Fruit fly (Drosophila melanogaster) whole organism, embryonic: ENCODE data around the gene shf.

Experiments
- Aef1 ChIP-seq: fragments of 200-800 bp; sonication (Bioruptor generic); IDR thresholded peaks from 3 replicates; pipeline ENCODE4 v1.3.6; 2022; ENCODE audit warnings: missing biosample characterization, missing genetic modification characterization
- B-H1 ChIP-seq: fragments of 200-800 bp; sonication (Bioruptor generic); IDR thresholded peaks from 3 replicates; pipeline ENCODE4 v1.3.6; 2022; ENCODE audit warnings: missing biosample characterization, missing genetic modification characterization
- BEAF-32 ChIP-seq: fragments of 200-800 bp; sonication (Bioruptor generic); optimal IDR thresholded peaks from 3 replicates; lab custom pipeline; 2017; ENCODE audit warnings: missing biosample characterization, missing genetic modification characterization, mild to moderate bottlenecking, moderate library complexity, missing genetic modification reagents
- CG11085 ChIP-seq: fragments of 200-800 bp; sonication (Bioruptor generic); IDR thresholded peaks from 2 replicates; pipeline ENCODE4 v1.3.6; 2022; ENCODE audit warnings: missing biosample characterization, missing genetic modification characterization
- CG11456 ChIP-seq: fragments of 200-800 bp; sonication (Bioruptor generic); IDR thresholded peaks from 3 replicates; pipeline ENCODE4 v1.3.6; 2022; ENCODE audit warnings: missing biosample characterization, missing genetic modification characterization
- CG14014 ChIP-seq: fragments of 200-800 bp; sonication (Bioruptor generic); IDR thresholded peaks from 2 replicates; pipeline ENCODE4 v1.3.6; 2022; ENCODE audit warnings: missing biosample characterization, missing genetic modification characterization
- CG14441 ChIP-seq: fragments of 200-800 bp; sonication (Bioruptor generic); IDR thresholded peaks from 2 replicates; pipeline ENCODE4 v1.3.6; 2022; ENCODE audit warnings: missing biosample characterization, missing genetic modification characterization
- CG1529 ChIP-seq: fragments of 200-800 bp; sonication (Bioruptor generic); optimal IDR thresholded peaks from 3 replicates; lab custom pipeline; 2018; ENCODE audit warnings: missing biosample characterization, missing genetic modification characterization
- CG17359 ChIP-seq: fragments of 200-800 bp; sonication (Bioruptor generic); optimal IDR thresholded peaks from 3 replicates; lab custom pipeline; 2018; ENCODE audit warnings: missing biosample characterization, mild to moderate bottlenecking, missing genetic modification characterization, moderate library complexity
- CG1792 ChIP-seq: fragments of 200-800 bp; sonication (Bioruptor generic); optimal IDR thresholded peaks from 2 replicates; lab custom pipeline; 2016; ENCODE audit warnings: missing biosample characterization, missing genetic modification characterization
- CG2116 ChIP-seq: fragments of 200-800 bp; sonication (Bioruptor generic); optimal IDR thresholded peaks from 3 replicates; lab custom pipeline; 2018; ENCODE audit warnings: missing biosample characterization, mild to moderate bottlenecking, missing genetic modification characterization
- CG32532 ChIP-seq: fragments of 200-800 bp; sonication (Bioruptor generic); IDR thresholded peaks from 2 replicates; pipeline ENCODE4 v1.3.6; 2022; ENCODE audit warnings: missing biosample characterization, missing genetic modification characterization
- CG3995 ChIP-seq: fragments of 200-800 bp; sonication (Bioruptor generic); optimal IDR thresholded peaks from 3 replicates; lab custom pipeline; 2016; ENCODE audit warnings: missing biosample characterization, missing genetic modification characterization
- CG4707 ChIP-seq: fragments of 200-800 bp; sonication (Bioruptor generic); optimal IDR thresholded peaks from 2 replicates; lab custom pipeline; 2018; ENCODE audit warnings: missing biosample characterization, mild to moderate bottlenecking, missing genetic modification characterization, moderate library complexity
- CG4730 ChIP-seq: fragments of 200-800 bp; sonication (Bioruptor generic); IDR thresholded peaks from 2 replicates; pipeline ENCODE4 v1.3.6; 2022; ENCODE audit warnings: missing biosample characterization, missing genetic modification characterization
- CG5953 ChIP-seq: fragments of 200-800 bp; sonication (Bioruptor generic); IDR thresholded peaks from 2 replicates; pipeline ENCODE4 v1.3.6; 2022; ENCODE audit warnings: missing biosample characterization, missing genetic modification characterization
- CG8290 ChIP-seq, 3 experiments: fragments of 200-800 bp; sonication (Bioruptor generic); optimal IDR thresholded peaks; 2 replicates each; lab custom pipeline; 2016 to 2019; ENCODE audit warnings: missing biosample characterization in 3 of 3, missing genetic modification characterization in 3 of 3, mild to moderate bottlenecking in 2 of 3, moderate library complexity in 1 of 3
- CG8944 ChIP-seq: fragments of 200-800 bp; sonication (Bioruptor generic); optimal IDR thresholded peaks from 3 replicates; lab custom pipeline; 2016; ENCODE audit warnings: missing biosample characterization, missing genetic modification characterization
- CG9727 ChIP-seq: fragments of 200-800 bp; sonication (Bioruptor generic); optimal IDR thresholded peaks from 3 replicates; lab custom pipeline; 2017; ENCODE audit warnings: missing biosample characterization, mild to moderate bottlenecking, missing genetic modification characterization
- D19A ChIP-seq: fragments of 200-800 bp; optimal IDR thresholded peaks from 3 replicates; lab custom pipeline; 2019; ENCODE audit warnings: missing biosample characterization, mild to moderate bottlenecking, missing genetic modification characterization, moderate library complexity
- Drgx ChIP-seq: fragments of 200-800 bp; sonication (Bioruptor generic); IDR thresholded peaks from 2 replicates; pipeline ENCODE4 v1.3.6; 2022; ENCODE audit warnings: missing biosample characterization, missing genetic modification characterization
- Eip74EF ChIP-seq, 2 experiments: fragments of 200-800 bp in 1 of 2; fragments of >200 bp in 1 of 2; sonication (Bioruptor generic) in 1 of 2; optimal IDR thresholded peaks; 2 replicates each; lab custom pipeline; 2017 to 2019; ENCODE audit warnings: missing biosample characterization in 2 of 2, missing genetic modification characterization in 2 of 2, mild to moderate bottlenecking in 1 of 2, moderate library complexity in 1 of 2
- Fer2 ChIP-seq: fragments of 200-800 bp; sonication (Bioruptor generic); optimal IDR thresholded peaks from 2 replicates; lab custom pipeline; 2018; ENCODE audit warnings: missing biosample characterization, mild to moderate bottlenecking, missing genetic modification characterization, moderate library complexity
- H2.0 ChIP-seq: fragments of 200-800 bp; sonication (Bioruptor generic); IDR thresholded peaks from 2 replicates; pipeline ENCODE4 v1.3.6; 2022; ENCODE audit warnings: missing biosample characterization, missing genetic modification characterization
- HLHmδ ChIP-seq: fragments of 200-800 bp; sonication (Bioruptor generic); optimal IDR thresholded peaks from 2 replicates; lab custom pipeline; 2018; ENCODE audit warnings: missing biosample characterization, mild to moderate bottlenecking, missing genetic modification characterization, moderate library complexity
- Kr ChIP-seq: fragments of 200-800 bp; sonication (Bioruptor generic); optimal IDR thresholded peaks from 2 replicates; lab custom pipeline; 2017; ENCODE audit warnings: missing biosample characterization, mild to moderate bottlenecking, missing genetic modification characterization
- Med ChIP-seq: fragments of 200-800 bp; sonication (Bioruptor generic); peaks from one replicate; lab custom pipeline; 2016; ENCODE audit warnings: missing biosample characterization, missing genetic modification characterization, mild to moderate bottlenecking, inconsistent platforms, moderate library complexity
- Meics ChIP-seq: fragments of 200-800 bp; sonication (Bioruptor generic); optimal IDR thresholded peaks from 2 replicates; lab custom pipeline; 2017; ENCODE audit warnings: missing biosample characterization, mild to moderate bottlenecking, missing genetic modification characterization
- Ptx1 ChIP-seq: fragments of 200-800 bp; sonication (Bioruptor generic); IDR thresholded peaks from 2 replicates; pipeline ENCODE4 v1.3.6; 2022; ENCODE audit warnings: missing biosample characterization, missing genetic modification characterization
- Rfx ChIP-seq: fragments of 200-800 bp; sonication (Bioruptor generic); IDR thresholded peaks from 2 replicates; pipeline ENCODE4 v1.3.6; 2022; ENCODE audit warnings: missing biosample characterization, missing genetic modification characterization
- Sin3A ChIP-seq: fragments of >200 bp; optimal IDR thresholded peaks from 2 replicates; lab custom pipeline; 2018
- corto ChIP-seq: fragments of 200-800 bp; sonication (Bioruptor generic); optimal IDR thresholded peaks from 2 replicates; lab custom pipeline; 2016; ENCODE audit warnings: missing biosample characterization, mild to moderate bottlenecking, missing genetic modification characterization, moderate library complexity
- danr ChIP-seq: fragments of 200-800 bp; sonication (Bioruptor generic); IDR thresholded peaks from 2 replicates; pipeline ENCODE4 v1.3.6; 2022; ENCODE audit warnings: missing biosample characterization, missing genetic modification characterization
- dmrt99B ChIP-seq: fragments of 200-800 bp; sonication (Bioruptor generic); optimal IDR thresholded peaks from 2 replicates; lab custom pipeline; 2018; ENCODE audit warnings: missing biosample characterization, mild to moderate bottlenecking, missing genetic modification characterization, moderate library complexity
- dpn ChIP-seq, 2 experiments: fragments of 200-800 bp; sonication (Bioruptor generic); optimal IDR thresholded peaks; 3 replicates each; lab custom pipeline; 2016; ENCODE audit warnings: missing biosample characterization in 2 of 2, missing genetic modification characterization in 2 of 2
- gce ChIP-seq: fragments of 200-800 bp; sonication (Bioruptor generic); IDR thresholded peaks from 3 replicates; pipeline ENCODE4 v1.3.6; 2022; ENCODE audit warnings: missing biosample characterization, missing genetic modification characterization
- gcm ChIP-seq: fragments of 200-800 bp; sonication (Bioruptor generic); optimal IDR thresholded peaks from 2 replicates; lab custom pipeline; 2019; ENCODE audit warnings: missing biosample characterization, mild to moderate bottlenecking, missing genetic modification characterization, moderate library complexity
- ham ChIP-seq: fragments of 200-800 bp; sonication (Bioruptor generic); IDR thresholded peaks from 2 replicates; pipeline ENCODE4 v1.3.6; 2022; ENCODE audit warnings: missing biosample characterization, missing genetic modification characterization
- inv ChIP-seq: fragments of 200-800 bp; sonication (Bioruptor generic); IDR thresholded peaks from 2 replicates; pipeline ENCODE4 v1.3.6; 2022; ENCODE audit warnings: missing biosample characterization, missing genetic modification characterization; ENCODE audit not compliant: partially characterized antibody
- jing ChIP-seq: fragments of 200-800 bp; sonication (Bioruptor generic); optimal IDR thresholded peaks from 2 replicates; lab custom pipeline; 2018; ENCODE audit warnings: missing biosample characterization, mild to moderate bottlenecking, missing genetic modification characterization
- lmd ChIP-seq: fragments of 200-800 bp; sonication (Bioruptor generic); IDR thresholded peaks from 2 replicates; pipeline ENCODE4 v1.3.6; 2022; ENCODE audit warnings: missing biosample characterization, missing genetic modification characterization
- p53 ChIP-seq: fragments of 200-800 bp; sonication (Bioruptor generic); optimal IDR thresholded peaks from 2 replicates; lab custom pipeline; 2016; ENCODE audit warnings: missing biosample characterization, missing genetic modification characterization
- psq ChIP-seq: fragments of 200-800 bp; sonication (Bioruptor generic); optimal IDR thresholded peaks from 2 replicates; lab custom pipeline; 2017; ENCODE audit warnings: missing biosample characterization, missing genetic modification characterization
- ranshi ChIP-seq: fragments of 200-800 bp; sonication (Bioruptor generic); IDR thresholded peaks from 2 replicates; pipeline ENCODE4 v1.3.6; 2022; ENCODE audit warnings: missing biosample characterization, missing genetic modification characterization
- ro ChIP-seq: fragments of 200-800 bp; sonication (Bioruptor generic); IDR thresholded peaks from 2 replicates; pipeline ENCODE4 v1.3.6; 2022; ENCODE audit warnings: missing biosample characterization, missing genetic modification characterization
- sd ChIP-seq: fragments of 200-800 bp; sonication (Bioruptor generic); optimal IDR thresholded peaks from 3 replicates; lab custom pipeline; 2018; ENCODE audit warnings: missing biosample characterization, mild to moderate bottlenecking, missing genetic modification characterization, moderate library complexity
- slp2 ChIP-seq: fragments of 200-800 bp; sonication (Bioruptor generic); optimal IDR thresholded peaks from 2 replicates; lab custom pipeline; 2016; ENCODE audit warnings: missing biosample characterization, missing genetic modification characterization
- tin ChIP-seq: fragments of 200-800 bp; sonication (Bioruptor generic); optimal IDR thresholded peaks from 3 replicates; lab custom pipeline; 2016; ENCODE audit warnings: missing biosample characterization, missing genetic modification characterization
- vfl ChIP-seq: fragments of 200-800 bp; sonication (Bioruptor generic); optimal IDR thresholded peaks from 2 replicates; lab custom pipeline; 2016; ENCODE audit warnings: missing biosample characterization, missing genetic modification characterization
- vnd ChIP-seq: fragments of 200-800 bp; sonication (Bioruptor generic); IDR thresholded peaks from 3 replicates; pipeline ENCODE4 v1.3.6; 2022; ENCODE audit warnings: missing biosample characterization, missing genetic modification characterization; ENCODE audit not compliant: partially characterized antibody
- vvl ChIP-seq: fragments of 200-800 bp; sonication (Bioruptor generic); IDR thresholded peaks from 2 replicates; pipeline ENCODE4 v1.3.6; 2022; ENCODE audit warnings: missing biosample characterization, missing genetic modification characterization
- z ChIP-seq: fragments of 200-800 bp; sonication (Bioruptor generic); IDR thresholded peaks from 3 replicates; pipeline ENCODE4 v1.3.6; 2022; ENCODE audit warnings: missing biosample characterization, missing genetic modification characterization

shf gene

dm6 chrX:6793390-6793789 is 13.9 kb upstream of the shf start (continued):
- TF ChIP-seq D19A (tag; lab: Kevin White, UChicago) (no peak), ro (GFP tag; lab: Robert Waterston, UW) (no peak), dmrt99B (tag; lab: Kevin White, UChicago) (peak; percentile 86), z (no peak), slp2 (GFP tag; lab: Kevin White, UChicago) (peak; percentile 61), sd (tag; lab: Kevin White, UChicago) (no peak), gcm (GFP tag; lab: Kevin White, UChicago) (peak; percentile 32), CG17359 (peak; percentile 81), CG3995 (peak; percentile 51), ham (GFP tag; lab: Robert Waterston, UW) (no peak), vnd (GFP tag; lab: Robert Waterston, UW) (no peak), CG2116 (GFP tag; lab: Kevin White, UChicago) (no peak), B-H1 (GFP tag; lab: Robert Waterston, UW) (peak; percentile 62), danr (GFP tag; lab: Robert Waterston, UW) (peak; percentile 10; the same call in 1 of the 2 replicates), jing (GFP tag; lab: Kevin White, UChicago) (peak; percentile 67), CG4730 (GFP tag; lab: Robert Waterston, UW) (peak; percentile 32; the same call in 1 of the 2 replicates), corto (no peak), BEAF-32 (GFP tag; lab: Kevin White, UChicago) (no peak), CG8290 (GFP tag; optimal IDR thresholded peaks at IDR 0.05; lab: Kevin White, UChicago) (no peak), CG8290 (tag; optimal IDR thresholded peaks at IDR 0.05; lab: Kevin White, UChicago) (peak in 1 of 2 experiments; percentile 92), vfl (GFP tag; lab: Kevin White, UChicago) (peak; percentile 35), CG1529 (GFP tag; lab: Kevin White, UChicago) (peak; percentile 42), Sin3A (lab: Kevin White, UChicago) (no peak), CG8944 (GFP tag; lab: Kevin White, UChicago) (peak; percentile 69), inv (no peak), Eip74EF (GFP tag; optimal IDR thresholded peaks at IDR 0.05; lab: Kevin White, UChicago) (peak in 1 of 2 experiments; percentile 37), CG9727 (peak; percentile 10), HLHmδ (GFP tag; lab: Kevin White, UChicago) (no peak), CG4707 (GFP tag; lab: Kevin White, UChicago) (peak; percentile 23), CG1792 (peak; percentile 42), dpn (GFP tag; optimal IDR thresholded peaks at IDR 0.05; lab: Kevin White, UChicago) (peak; percentile 79 to 80), gce (GFP tag; lab: Robert Waterston, UW) (peak; percentile 75; the same call in 2 of the 3 replicates), p53 (GFP tag; lab: Kevin White, UChicago) (no peak), CG11085 (GFP tag; lab: Robert Waterston, UW) (peak; percentile 70)

- TF ChIP-seq lmd: peak; percentile 33; the same call in 1 of the 2 replicates
- no peak for TF ChIP-seq tin (GFP tag; lab: Kevin White, UChicago)
- TF ChIP-seq Kr (GFP tag; lab: Kevin White, UChicago): no peak
- peak; percentile 68 for TF ChIP-seq Rfx
- TF ChIP-seq psq (GFP tag; lab: Kevin White, UChicago): no peak
- peak; percentile 53 for TF ChIP-seq Ptx1
- TF ChIP-seq Aef1: 0 out of 3 replicates have a peak, but pooled peaks have one; percentile 9
- 0 out of 2 replicates have a peak, but pooled peaks have one; percentile 20 for TF ChIP-seq CG14014 (GFP tag; lab: Robert Waterston, UW)
- TF ChIP-seq H2.0 (GFP tag; lab: Robert Waterston, UW): peak; percentile 22; the same call in 1 of the 2 replicates
- TF ChIP-seq CG14441 (GFP tag; lab: Robert Waterston, UW): peak; percentile 22; the same call in 1 of the 2 replicates
- TF ChIP-seq CG5953 (GFP tag; lab: Robert Waterston, UW): 0 out of 2 replicates have a peak, but pooled peaks have one; percentile 4
- TF ChIP-seq Drgx (GFP tag; lab: Robert Waterston, UW): peak; percentile 27
- TF ChIP-seq Fer2 (tag; lab: Kevin White, UChicago): no peak
- no peak for TF ChIP-seq CG11456 (GFP tag; lab: Robert Waterston, UW)
- no peak for TF ChIP-seq Meics (GFP tag; lab: Kevin White, UChicago)
- TF ChIP-seq Med (GFP tag; lab: Kevin White, UChicago): peak; percentile 62
- TF ChIP-seq ranshi (GFP tag; lab: Robert Waterston, UW): 0 out of 2 replicates have a peak, but pooled peaks have one; percentile 9
- peak; percentile 27; the same call in 1 of the 2 replicates for TF ChIP-seq vvl (GFP tag; lab: Robert Waterston, UW)
- peak; percentile 48; the same call in 1 of the 2 replicates for TF ChIP-seq CG32532 (GFP tag; lab: Robert Waterston, UW)
Measured at dm6 chrX:6792891-6793290, 13.4 kb upstream of the shf start.
